Worm (Caenorhabditis elegans): ENCODE results near the gene F13H10.8.

The F13H10.8 gene

ce11 chrIV:11026648-11027047 is 6.3 kb downstream of the F13H10.8 start (continued):
- peak; percentile 66 for TF ChIP-seq swsn-7 (tag; optimal IDR thresholded peaks at IDR 0.05)
- TF ChIP-seq nhr-77 (tag; optimal IDR thresholded peaks at IDR 0.05): no peak
- TF ChIP-seq ceh-90 (tag; optimal IDR thresholded peaks at IDR 0.05): no peak
- TF ChIP-seq egl-13 (tag; optimal IDR thresholded peaks at IDR 0.05): peak; percentile 10
- no peak for TF ChIP-seq ets-5 (GFP tag; IDR thresholded peaks at IDR 0.05)
- no peak for TF ChIP-seq zip-4 (GFP tag; optimal IDR thresholded peaks at IDR 0.05)
- TF ChIP-seq lin-39 (tag; optimal IDR thresholded peaks at IDR 0.05): no peak
- TF ChIP-seq aly-2 (tag; optimal IDR thresholded peaks at IDR 0.05): no peak
- TF ChIP-seq unc-62 (GFP tag; optimal IDR thresholded peaks at IDR 0.05): no peak
- peak; percentile 50 for TF ChIP-seq nhr-47 (tag; optimal IDR thresholded peaks at IDR 0.05)
- no peak for TF ChIP-seq sup-37 (GFP tag; optimal IDR thresholded peaks at IDR 0.05)
- peak; percentile 38 for TF ChIP-seq ztf-4 (tag; optimal IDR thresholded peaks at IDR 0.05)
- peak; percentile 60 for TF ChIP-seq lin-13 (GFP tag; optimal IDR thresholded peaks at IDR 0.05)
- TF ChIP-seq ces-1 (GFP tag; optimal IDR thresholded peaks at IDR 0.05): no peak
- TF ChIP-seq ama-1 (optimal IDR thresholded peaks at IDR 0.05): no peak
- peak; percentile 59 to 69 for TF ChIP-seq lsy-2 (tag; optimal IDR thresholded peaks at IDR 0.05)
- peak; percentile 8 for TF ChIP-seq C16A3.4 (tag; optimal IDR thresholded peaks at IDR 0.05)
- TF ChIP-seq lir-3 (tag; optimal IDR thresholded peaks at IDR 0.05; ENCODE audit: poor library complexity): no peak
- TF ChIP-seq lin-14 (GFP tag; optimal IDR thresholded peaks at IDR 0.05): peak; percentile 51
- TF ChIP-seq dpl-1 (GFP tag; optimal IDR thresholded peaks at IDR 0.05): peak in 2 of 3 experiments; percentile 28 to 36
- no peak for TF ChIP-seq efl-3 (GFP tag; optimal IDR thresholded peaks at IDR 0.05)
- no peak for TF ChIP-seq irx-1 (tag; optimal IDR thresholded peaks at IDR 0.05)
- no peak for TF ChIP-seq pag-3 (tag; optimal IDR thresholded peaks at IDR 0.05; ENCODE audit: borderline replicate concordance, insufficient read depth)
- peak; percentile 67 for TF ChIP-seq nhr-20 (tag; optimal IDR thresholded peaks at IDR 0.05)
- TF ChIP-seq sptf-1 (tag; optimal IDR thresholded peaks at IDR 0.05): no peak
- peak; percentile 6 for TF ChIP-seq lin-15B (tag; optimal IDR thresholded peaks at IDR 0.05)
- no peak for TF ChIP-seq nhr-76 (tag; optimal IDR thresholded peaks at IDR 0.05)
- no peak for TF ChIP-seq hlh-17 (GFP tag; optimal IDR thresholded peaks at IDR 0.05; ENCODE audit: borderline replicate concordance)
- no peak for TF ChIP-seq unc-30 (tag; optimal IDR thresholded peaks at IDR 0.05)
- no peak for TF ChIP-seq tlp-1 (tag; optimal IDR thresholded peaks at IDR 0.05)
- TF ChIP-seq ceh-8 (GFP tag; optimal IDR thresholded peaks at IDR 0.05): no peak
- TF ChIP-seq nhr-85 (tag): no peak
- TF ChIP-seq nhr-71 (tag; optimal IDR thresholded peaks at IDR 0.05): peak; percentile 65
- TF ChIP-seq nhr-84 (tag; optimal IDR thresholded peaks at IDR 0.05): no peak

ce11 chrIV:11027560-11027959 is 7.2 kb downstream of the F13H10.8 start:
- no peak for TF ChIP-seq lin-39 (tag; optimal IDR thresholded peaks at IDR 0.05)
- TF ChIP-seq efl-3 (GFP tag; optimal IDR thresholded peaks at IDR 0.05): no peak
- peak in 5 of 6 experiments; percentile 19 to 85 (median 65) for TF ChIP-seq elt-3 (tag; optimal IDR thresholded peaks at IDR 0.05)
- no peak for TF ChIP-seq hlh-4 (tag; optimal IDR thresholded peaks at IDR 0.05)
- peak; percentile 74 for TF ChIP-seq aly-2 (tag; optimal IDR thresholded peaks at IDR 0.05)
- TF ChIP-seq nhr-20 (tag; optimal IDR thresholded peaks at IDR 0.05): peak; percentile 92
- TF ChIP-seq fkh-4 (tag; optimal IDR thresholded peaks at IDR 0.05; ENCODE audit: borderline replicate concordance): no peak
- no peak for TF ChIP-seq hlh-17 (GFP tag; optimal IDR thresholded peaks at IDR 0.05; ENCODE audit: borderline replicate concordance)
- TF ChIP-seq nhr-77 (tag; optimal IDR thresholded peaks at IDR 0.05): peak; percentile 71
- TF ChIP-seq nhr-85 (tag): peak; percentile 90
- TF ChIP-seq isw-1 (GFP tag; IDR thresholded peaks at IDR 0.05): no peak
- TF ChIP-seq egl-13 (tag; optimal IDR thresholded peaks at IDR 0.05): peak; percentile 64
- no peak for TF ChIP-seq lin-15B (tag; optimal IDR thresholded peaks at IDR 0.05)
- no peak for TF ChIP-seq unc-30 (tag; optimal IDR thresholded peaks at IDR 0.05)
- peak; percentile 77 for TF ChIP-seq blmp-1 (tag; optimal IDR thresholded peaks at IDR 0.05)
- peak; percentile 66 for TF ChIP-seq dsc-1 (tag; optimal IDR thresholded peaks at IDR 0.05)
- TF ChIP-seq elt-2 (tag; optimal IDR thresholded peaks at IDR 0.05): peak; percentile 9
- TF ChIP-seq vab-15 (tag; optimal IDR thresholded peaks at IDR 0.05): no peak
- no peak for TF ChIP-seq nhr-11 (tag; optimal IDR thresholded peaks at IDR 0.05)
- TF ChIP-seq ceh-63 (GFP tag; optimal IDR thresholded peaks at IDR 0.05): no peak
- TF ChIP-seq ceh-90 (tag; optimal IDR thresholded peaks at IDR 0.05): no peak
- no peak for TF ChIP-seq ets-5 (GFP tag; IDR thresholded peaks at IDR 0.05)
- TF ChIP-seq aha-1 (tag; optimal IDR thresholded peaks at IDR 0.05): no peak
- TF ChIP-seq fos-1 (tag; optimal IDR thresholded peaks at IDR 0.05): peak; percentile 66
- TF ChIP-seq xbp-1 (tag; optimal IDR thresholded peaks at IDR 0.05): peak; percentile 82
- no peak for TF ChIP-seq pqm-1 (tag; optimal IDR thresholded peaks at IDR 0.05)
- TF ChIP-seq lin-13 (GFP tag; optimal IDR thresholded peaks at IDR 0.05): peak; percentile 73
- TF ChIP-seq tbx-2 (tag; optimal IDR thresholded peaks at IDR 0.05): peak; percentile 78
- peak; percentile 45 to 49 (median 47) for TF ChIP-seq dpl-1 (GFP tag; optimal IDR thresholded peaks at IDR 0.05)
- TF ChIP-seq unc-98 (GFP tag; IDR thresholded peaks at IDR 0.05): no peak
- TF ChIP-seq ceh-82 (tag; optimal IDR thresholded peaks at IDR 0.05): peak; percentile 39 to 70 (median 65)
